Worm (Caenorhabditis elegans) whole organism, L4 larva: ENCODE data around the gene xpo-3.

Experiments used
- aly-2 ChIP-seq: sonication (generic microtip); optimal IDR thresholded peaks from 2 replicates; lab custom pipeline; 2018; ENCODE audit warnings: missing biosample characterization, missing genetic modification characterization
- ama-1 ChIP-seq: fragments of 150-350 bp; optimal IDR thresholded peaks from 2 replicates; lab custom pipeline; 2014; ENCODE audit warnings: inconsistent platforms, mixed read lengths
- lin-39 ChIP-seq: fragments of 150-350 bp; optimal IDR thresholded peaks from 2 replicates; lab custom pipeline; 2014; ENCODE audit warnings: missing biosample characterization, missing genetic modification reagents, missing genetic modification characterization
- nhr-28 ChIP-seq: fragments of 150-350 bp; optimal IDR thresholded peaks from 2 replicates; lab custom pipeline; 2014; ENCODE audit warnings: missing biosample characterization, missing genetic modification characterization
- nhr-77 ChIP-seq: fragments of 150-350 bp; optimal IDR thresholded peaks from 2 replicates; lab custom pipeline; 2014; ENCODE audit warnings: missing biosample characterization, missing genetic modification characterization

DNA sequence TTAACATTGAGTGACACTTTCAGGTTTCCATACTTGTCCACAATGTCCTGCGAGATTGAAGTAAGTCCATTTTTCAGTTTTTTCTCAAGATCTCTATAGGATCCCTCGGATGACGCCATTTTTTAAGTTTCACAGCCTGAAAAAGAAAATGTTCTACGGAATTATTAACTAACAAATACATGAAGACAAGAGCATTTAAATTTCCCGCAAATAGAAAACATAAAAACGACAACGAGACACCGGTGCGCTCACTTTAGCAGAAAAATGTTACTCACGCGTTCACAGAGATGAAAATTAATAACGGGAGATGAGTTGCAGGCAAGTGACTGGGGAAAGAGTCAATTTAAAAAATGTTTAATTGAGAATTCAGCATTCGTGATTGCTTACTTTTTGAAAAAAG, 22.6 kb upstream of the xpo-3 start, which contains the start of gene czw-1:
- TF ChIP-seq lin-39 (tag; lab: Kevin White, UChicago) (no peak), ama-1 (lab: Kevin White, UChicago) (no peak), nhr-77 (tag; lab: Kevin White, UChicago) (no peak), nhr-28 (tag; lab: Kevin White, UChicago) (no peak), aly-2 (no peak)
